ENCODE assay signal across 6 worm cellular contexts in the genomic region with DNA sequence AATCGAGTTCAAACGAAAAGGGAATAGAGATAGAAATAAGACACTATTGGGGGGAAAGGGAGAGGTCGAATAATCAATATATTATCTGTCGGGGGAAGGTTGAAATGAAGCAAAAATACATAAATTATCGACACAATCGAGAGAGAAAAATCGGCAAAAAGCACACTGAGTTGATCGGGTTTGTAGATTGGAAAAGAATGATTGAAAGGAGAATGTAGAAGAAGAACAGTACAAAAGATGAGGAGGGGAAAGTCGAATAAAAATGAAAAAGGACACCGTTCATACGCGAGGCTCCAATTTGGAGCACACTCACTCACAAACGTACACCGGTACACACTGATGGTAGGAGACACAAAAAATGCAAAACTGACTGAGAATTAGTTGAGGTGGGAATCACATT.
TF ChIP-seq lines count a peak whose summit lies in the region.

No protein-coding gene starts in this region.

TF ChIP-seq in whole organism, L1 larva, 84 proteins besides CTCF, POLR2A, EP300 and RAD21:
- TF ChIP-seq C16A3.4 (tag; optimal IDR thresholded peaks at IDR 0.05; lab: Kevin White, UChicago): no peak
- TF ChIP-seq ama-1 (optimal IDR thresholded peaks at IDR 0.05; lab: Kevin White, UChicago): peak; percentile 41
- peak; percentile 24 for TF ChIP-seq aly-2 (tag; optimal IDR thresholded peaks at IDR 0.05; lab: Kevin White, UChicago)
- TF ChIP-seq nhr-85 (tag; lab: Kevin White, UChicago): peak; percentile 58
- TF ChIP-seq snu-23 (GFP tag; optimal IDR thresholded peaks at IDR 0.05; lab: Kevin White, UChicago): peak; percentile 12
- TF ChIP-seq efl-1 (optimal IDR thresholded peaks at IDR 0.05; lab: Kevin White, UChicago): peak in 1 of 2 experiments; percentile 8
- no peak for TF ChIP-seq efl-1 (GFP tag; optimal IDR thresholded peaks at IDR 0.05 in 1 of 2; lab: Kevin White, UChicago)
- no peak for TF ChIP-seq nhr-77 (tag; optimal IDR thresholded peaks at IDR 0.05; lab: Kevin White, UChicago)

TF ChIP-seq in whole organism, L2 larva, 48 proteins besides CTCF, POLR2A, EP300 and RAD21:
- peak; percentile 5 for TF ChIP-seq nhr-6 (tag; optimal IDR thresholded peaks at IDR 0.05; lab: Kevin White, UChicago)
- no peak for TF ChIP-seq fos-1 (tag; optimal IDR thresholded peaks at IDR 0.05; lab: Kevin White, UChicago)
- TF ChIP-seq ama-1 (optimal IDR thresholded peaks at IDR 0.05; lab: Kevin White, UChicago): peak; percentile 30
- no peak for TF ChIP-seq unc-39 (tag; optimal IDR thresholded peaks at IDR 0.05; lab: Kevin White, UChicago)
- peak; percentile 10 for TF ChIP-seq crh-2 (tag; optimal IDR thresholded peaks at IDR 0.05; lab: Kevin White, UChicago)

TF ChIP-seq in whole organism, L3 larva, 47 proteins besides CTCF, POLR2A, EP300 and RAD21:
- TF ChIP-seq lsy-12 (tag; optimal IDR thresholded peaks at IDR 0.05; lab: Kevin White, UChicago) (no peak), ztf-11 (tag; optimal IDR thresholded peaks at IDR 0.05; lab: Kevin White, UChicago) (no peak), ama-1 (optimal IDR thresholded peaks at IDR 0.05; lab: Kevin White, UChicago) (peak; percentile 57), ceh-16 (tag; optimal IDR thresholded peaks at IDR 0.05; lab: Kevin White, UChicago) (no peak), snpc-4 (tag; optimal IDR thresholded peaks at IDR 0.05; lab: Kevin White, UChicago) (no peak), daf-12 (tag; optimal IDR thresholded peaks at IDR 0.05; lab: Kevin White, UChicago) (no peak), fos-1 (tag; optimal IDR thresholded peaks at IDR 0.05; lab: Kevin White, UChicago) (no peak), jun-1 (tag; optimal IDR thresholded peaks at IDR 0.05; lab: Kevin White, UChicago) (no peak)

TF ChIP-seq in whole organism, L4 larva, 104 proteins besides CTCF, POLR2A, EP300 and RAD21 (continues in another document):
- no peak for TF ChIP-seq daf-19 (GFP tag; conservative IDR thresholded peaks at IDR 0.05; lab: Robert Waterston, UW)
- peak; percentile 54 for TF ChIP-seq duxl-1 (tag; optimal IDR thresholded peaks at IDR 0.05; lab: Kevin White, UChicago; ENCODE audit: poor library complexity)
- no peak for TF ChIP-seq ceh-32 (tag; optimal IDR thresholded peaks at IDR 0.05; lab: Kevin White, UChicago; ENCODE audit: poor library complexity)
- no peak; the same call in 1 of the 2 replicates for TF ChIP-seq nhr-41 (GFP tag; IDR thresholded peaks at IDR 0.05; lab: Robert Waterston, UW)
- TF ChIP-seq fkh-10 (GFP tag; optimal IDR thresholded peaks at IDR 0.05; lab: Kevin White, UChicago): no peak
- TF ChIP-seq mdt-29 (GFP tag; IDR thresholded peaks at IDR 0.05; lab: Robert Waterston, UW): no peak
- no peak for TF ChIP-seq hmg-1.1 (GFP tag; IDR thresholded peaks at IDR 0.05; lab: Robert Waterston, UW)
- 0 out of 2 replicates have a peak, but pooled peaks have one; percentile 9 for TF ChIP-seq snpc-1.2 (GFP tag; IDR thresholded peaks at IDR 0.05; lab: Robert Waterston, UW)
- no peak for TF ChIP-seq pqm-1 (tag; optimal IDR thresholded peaks at IDR 0.05; lab: Kevin White, UChicago)
- no peak for TF ChIP-seq T26A8.4 (GFP tag; IDR thresholded peaks at IDR 0.05; lab: Robert Waterston, UW)
- TF ChIP-seq attf-4 (tag; optimal IDR thresholded peaks at IDR 0.05; lab: Kevin White, UChicago): no peak
- TF ChIP-seq ceh-44 (GFP tag; IDR thresholded peaks at IDR 0.05; lab: Robert Waterston, UW): no peak
- TF ChIP-seq madf-9 (GFP tag; conservative IDR thresholded peaks at IDR 0.05; lab: Robert Waterston, UW): no peak
- TF ChIP-seq F26F4.8 (GFP tag; conservative IDR thresholded peaks at IDR 0.05; lab: Robert Waterston, UW): no peak
- TF ChIP-seq aha-1 (tag; lab: Kevin White, UChicago): peak; percentile 94
- TF ChIP-seq madf-5 (GFP tag; IDR thresholded peaks at IDR 0.05; lab: Robert Waterston, UW): no peak
- no peak for TF ChIP-seq tra-1 (GFP tag; IDR thresholded peaks at IDR 0.05; lab: Robert Waterston, UW)
- no peak for TF ChIP-seq ceh-82 (tag; optimal IDR thresholded peaks at IDR 0.05; lab: Kevin White, UChicago)
- peak; percentile 27 for TF ChIP-seq mes-2 (tag; optimal IDR thresholded peaks at IDR 0.05; lab: Kevin White, UChicago; ENCODE audit: poor library complexity, severe bottlenecking)
- no peak for TF ChIP-seq nhr-10 (tag; optimal IDR thresholded peaks at IDR 0.05; lab: Kevin White, UChicago)
- TF ChIP-seq arid-1 (GFP tag; conservative IDR thresholded peaks at IDR 0.05; lab: Robert Waterston, UW): no peak
- TF ChIP-seq D1046.2 (GFP tag; IDR thresholded peaks at IDR 0.05; lab: Robert Waterston, UW): no peak
- no peak for TF ChIP-seq F44E2.7 (GFP tag; IDR thresholded peaks at IDR 0.05; lab: Robert Waterston, UW)

TF ChIP-seq in whole organism, mixed stage, embryonic, 35 proteins besides CTCF, POLR2A, EP300 and RAD21:
- peak; percentile 52 for TF ChIP-seq ceh-83 (GFP tag; optimal IDR thresholded peaks at IDR 0.05; lab: Kevin White, UChicago)
- TF ChIP-seq unc-120 (tag; optimal IDR thresholded peaks at IDR 0.05; lab: Kevin White, UChicago; ENCODE audit: poor library complexity, severe bottlenecking): no peak
- no peak for TF ChIP-seq mab-5 (tag; optimal IDR thresholded peaks at IDR 0.05; lab: Kevin White, UChicago)
- TF ChIP-seq ham-2 (GFP tag; optimal IDR thresholded peaks at IDR 0.05; lab: Kevin White, UChicago): no peak
- TF ChIP-seq elt-3 (tag; optimal IDR thresholded peaks at IDR 0.05; lab: Kevin White, UChicago): no peak
- TF ChIP-seq zip-8 (tag; optimal IDR thresholded peaks at IDR 0.05; lab: Kevin White, UChicago): no peak
- peak; percentile 1 for TF ChIP-seq flh-1 (GFP tag; optimal IDR thresholded peaks at IDR 0.05; lab: Kevin White, UChicago)
- TF ChIP-seq elt-1 (tag; optimal IDR thresholded peaks at IDR 0.05; lab: Kevin White, UChicago; ENCODE audit: borderline replicate concordance, insufficient read depth): no peak
- TF ChIP-seq cnd-1 (tag; optimal IDR thresholded peaks at IDR 0.05; lab: Kevin White, UChicago): peak; percentile 11

TF ChIP-seq in whole organism, young adult, 124 proteins besides CTCF, POLR2A, EP300 and RAD21:
- TF ChIP-seq snpc-3.4 (tag; optimal IDR thresholded peaks at IDR 0.05; lab: Kevin White, UChicago) (peak; percentile 3), Y53G8AR.9 (GFP tag; conservative IDR thresholded peaks at IDR 0.05; lab: Robert Waterston, UW) (peak; percentile 23), sptf-2 (GFP tag; optimal IDR thresholded peaks at IDR 0.05; lab: Kevin White, UChicago) (no peak), B0019.2 (GFP tag; conservative IDR thresholded peaks at IDR 0.05; lab: Robert Waterston, UW) (0 out of 2 replicates have a peak, but pooled peaks have one; percentile 8), ama-1 (optimal IDR thresholded peaks at IDR 0.05; lab: Kevin White, UChicago) (peak; percentile 22), ama-1 (GFP tag; optimal IDR thresholded peaks at IDR 0.05; lab: Kevin White, UChicago) (no peak), bed-1 (GFP tag; IDR thresholded peaks at IDR 0.05; lab: Robert Waterston, UW) (0 out of 2 replicates have a peak, but pooled peaks have one; percentile 44), pha-4 (tag; optimal IDR thresholded peaks at IDR 0.05; lab: Kevin White, UChicago) (no peak), madf-3 (GFP tag; IDR thresholded peaks at IDR 0.05; lab: Robert Waterston, UW) (0 out of 2 replicates have a peak, but pooled peaks have one; percentile 32), athp-1 (tag; optimal IDR thresholded peaks at IDR 0.05; lab: Kevin White, UChicago) (peak; percentile 43), Y56A3A.18 (GFP tag; IDR thresholded peaks at IDR 0.05; lab: Robert Waterston, UW) (peak; percentile 29; the same call in 1 of the 2 replicates), dpff-1 (tag; optimal IDR thresholded peaks at IDR 0.05; lab: Kevin White, UChicago) (peak; percentile 8), F57A8.1 (GFP tag; optimal IDR thresholded peaks at IDR 0.05; lab: Kevin White, UChicago) (no peak), chd-7 (tag; optimal IDR thresholded peaks at IDR 0.05; lab: Kevin White, UChicago) (peak; percentile 44), lin-26 (GFP tag; IDR thresholded peaks at IDR 0.05; lab: Robert Waterston, UW) (0 out of 2 replicates have a peak, but pooled peaks have one; percentile 21), xnd-1 (tag; optimal IDR thresholded peaks at IDR 0.05; lab: Kevin White, UChicago) (no peak), nfya-2 (GFP tag; IDR thresholded peaks at IDR 0.05; lab: Robert Waterston, UW) (0 out of 2 replicates have a peak, but pooled peaks have one; percentile 2), aptf-3 (GFP tag; IDR thresholded peaks at IDR 0.05; lab: Robert Waterston, UW) (0 out of 2 replicates have a peak, but pooled peaks have one; percentile 11), ztf-22 (GFP tag; optimal IDR thresholded peaks at IDR 0.05; lab: Kevin White, UChicago) (peak; percentile 43)
